Fruit fly (Drosophila melanogaster) whole organism, embryonic: ENCODE results near the gene Kaz-m1.

ENCODE experiments used
- CG10147 ChIP-seq: fragments of 200-800 bp; sonication (Bioruptor generic); optimal IDR thresholded peaks from 2 replicates; lab custom pipeline; 2019; ENCODE audit warnings: missing biosample characterization, mild to moderate bottlenecking, missing genetic modification characterization, moderate library complexity
- CG1024 ChIP-seq: fragments of 200-800 bp; sonication (Bioruptor generic); IDR thresholded peaks from 2 replicates; pipeline ENCODE4 v1.3.6; 2022; ENCODE audit warnings: missing biosample characterization, missing genetic modification characterization
- CG10267 ChIP-seq: fragments of 200-800 bp; sonication (Bioruptor generic); optimal IDR thresholded peaks from 2 replicates; lab custom pipeline; 2018; ENCODE audit warnings: missing biosample characterization, mild to moderate bottlenecking, missing genetic modification characterization, moderate library complexity
- CG11560 ChIP-seq: fragments of 200-800 bp; sonication (Bioruptor generic); IDR thresholded peaks from 3 replicates; pipeline ENCODE4 v1.3.6; 2022; ENCODE audit warnings: missing biosample characterization, missing genetic modification characterization
- CG13123 ChIP-seq: fragments of 200-800 bp; sonication (Bioruptor generic); optimal IDR thresholded peaks from 2 replicates; lab custom pipeline; 2016; ENCODE audit warnings: missing biosample characterization, missing genetic modification characterization
- CG13775 ChIP-seq: fragments of 200-800 bp; sonication (Bioruptor generic); optimal IDR thresholded peaks from 3 replicates; lab custom pipeline; 2017; ENCODE audit warnings: missing biosample characterization, mild to moderate bottlenecking, missing genetic modification characterization
- CG14441 ChIP-seq: fragments of 200-800 bp; sonication (Bioruptor generic); IDR thresholded peaks from 2 replicates; pipeline ENCODE4 v1.3.6; 2022; ENCODE audit warnings: missing biosample characterization, missing genetic modification characterization
- CG14667 ChIP-seq: fragments of 200-800 bp; sonication (Bioruptor generic); IDR thresholded peaks from 2 replicates; pipeline ENCODE4 v1.3.6; 2022; ENCODE audit warnings: missing biosample characterization, missing genetic modification characterization
- CG16815 ChIP-seq: fragments of 200-800 bp; sonication (Bioruptor generic); optimal IDR thresholded peaks from 3 replicates; lab custom pipeline; 2017; ENCODE audit warnings: missing biosample characterization, mild to moderate bottlenecking, missing genetic modification characterization
- CG16863 ChIP-seq: fragments of 200-800 bp; sonication (Bioruptor generic); optimal IDR thresholded peaks from 3 replicates; lab custom pipeline; 2016; ENCODE audit warnings: missing biosample characterization, missing genetic modification characterization
- CG17385 ChIP-seq: fragments of 200-800 bp; sonication (Bioruptor generic); optimal IDR thresholded peaks from 3 replicates; lab custom pipeline; 2018; ENCODE audit warnings: missing biosample characterization, mild to moderate bottlenecking, missing genetic modification characterization
- CG30431 ChIP-seq: fragments of 200-800 bp; sonication (Bioruptor generic); optimal IDR thresholded peaks from 2 replicates; lab custom pipeline; 2017; ENCODE audit warnings: missing biosample characterization, missing genetic modification characterization
- CG3995 ChIP-seq: fragments of 200-800 bp; sonication (Bioruptor generic); optimal IDR thresholded peaks from 3 replicates; lab custom pipeline; 2016; ENCODE audit warnings: missing biosample characterization, missing genetic modification characterization
- CG6654 ChIP-seq: fragments of 200-800 bp; sonication (Bioruptor generic); optimal IDR thresholded peaks from 2 replicates; lab custom pipeline; 2017; ENCODE audit warnings: missing biosample characterization, mild to moderate bottlenecking, missing genetic modification characterization
- CG6689 ChIP-seq: fragments of 200-800 bp; sonication (Bioruptor generic); IDR thresholded peaks from 2 replicates; pipeline ENCODE4 v1.3.6; 2022; ENCODE audit warnings: missing biosample characterization, missing genetic modification characterization
- CG7357 ChIP-seq: fragments of 200-800 bp; sonication (Bioruptor generic); IDR thresholded peaks from 3 replicates; pipeline ENCODE4 v1.3.6; 2022; ENCODE audit warnings: missing biosample characterization, missing genetic modification characterization
- CG7839 ChIP-seq: fragments of 200-800 bp; sonication (Bioruptor generic); optimal IDR thresholded peaks from 3 replicates; lab custom pipeline; 2018; ENCODE audit warnings: missing biosample characterization, mild to moderate bottlenecking, missing genetic modification characterization, moderate library complexity
- CG7963 ChIP-seq: fragments of 200-800 bp; sonication (Bioruptor generic); IDR thresholded peaks from 3 replicates; pipeline ENCODE4 v1.3.6; 2022; ENCODE audit warnings: missing biosample characterization, missing genetic modification characterization; ENCODE audit not compliant: partially characterized antibody
- CG8388 ChIP-seq: fragments of 200-800 bp; sonication (Bioruptor generic); optimal IDR thresholded peaks from 2 replicates; lab custom pipeline; 2019; ENCODE audit warnings: missing biosample characterization, mild to moderate bottlenecking, missing genetic modification characterization, moderate library complexity
- CG8765 ChIP-seq: fragments of 200-800 bp; sonication (Bioruptor generic); IDR thresholded peaks from 2 replicates; pipeline ENCODE4 v1.3.6; 2022; ENCODE audit warnings: missing biosample characterization, missing genetic modification characterization
- CrebB ChIP-seq: fragments of 200-800 bp; sonication (Bioruptor generic); optimal IDR thresholded peaks from 3 replicates; lab custom pipeline; 2018; ENCODE audit warnings: missing biosample characterization, mild to moderate bottlenecking, missing genetic modification characterization
- D19A ChIP-seq: fragments of 200-800 bp; optimal IDR thresholded peaks from 3 replicates; lab custom pipeline; 2019; ENCODE audit warnings: missing biosample characterization, mild to moderate bottlenecking, missing genetic modification characterization, moderate library complexity
- Dfd ChIP-seq, 2 experiments: fragments of >200 bp; optimal IDR thresholded peaks; 2 replicates each; lab custom pipeline; 2017; ENCODE audit warnings: missing biosample characterization in 2 of 2, missing genetic modification characterization in 2 of 2
- Dip3 ChIP-seq: fragments of 200-800 bp; sonication (Bioruptor generic); optimal IDR thresholded peaks from 3 replicates; lab custom pipeline; 2016; ENCODE audit warnings: missing biosample characterization, missing genetic modification characterization
- Drgx ChIP-seq: fragments of 200-800 bp; sonication (Bioruptor generic); IDR thresholded peaks from 2 replicates; pipeline ENCODE4 v1.3.6; 2022; ENCODE audit warnings: missing biosample characterization, missing genetic modification characterization
- HLH3B ChIP-seq: fragments of 200-800 bp; sonication (Bioruptor generic); IDR thresholded peaks from 2 replicates; pipeline ENCODE4 v1.3.6; 2022; ENCODE audit warnings: missing biosample characterization, missing genetic modification characterization
- HLH4C ChIP-seq: fragments of 200-800 bp; sonication (Bioruptor generic); IDR thresholded peaks from 3 replicates; pipeline ENCODE4 v1.3.6; 2022; ENCODE audit warnings: missing biosample characterization, missing genetic modification characterization; ENCODE audit not compliant: partially characterized antibody
- Hmx ChIP-seq: fragments of 200-800 bp; sonication (Bioruptor generic); optimal IDR thresholded peaks from 2 replicates; lab custom pipeline; 2016; ENCODE audit warnings: missing biosample characterization, missing genetic modification characterization
- Max ChIP-seq: fragments of 200-800 bp; sonication (Bioruptor generic); optimal IDR thresholded peaks from 2 replicates; lab custom pipeline; 2016; ENCODE audit warnings: missing biosample characterization, mild to moderate bottlenecking, missing genetic modification characterization
- NC2α ChIP-seq: fragments of 200-800 bp; sonication (Bioruptor generic); optimal IDR thresholded peaks from 2 replicates; lab custom pipeline; 2016; ENCODE audit warnings: missing biosample characterization, missing genetic modification characterization
- NFAT ChIP-seq: fragments of 200-800 bp; sonication (Bioruptor generic); IDR thresholded peaks from 2 replicates; pipeline ENCODE4 v1.3.6; 2022; ENCODE audit warnings: missing biosample characterization, missing genetic modification characterization
- Sry-β ChIP-seq: fragments of 200-800 bp; sonication (Bioruptor generic); optimal IDR thresholded peaks from 2 replicates; lab custom pipeline; 2018; ENCODE audit warnings: missing biosample characterization, mild to moderate bottlenecking, missing genetic modification characterization, moderate library complexity
- Sry-δ ChIP-seq: fragments of 200-800 bp; sonication (Bioruptor generic); optimal IDR thresholded peaks from 2 replicates; lab custom pipeline; 2016; ENCODE audit warnings: missing biosample characterization, missing genetic modification characterization
- bowl ChIP-seq: fragments of 200-800 bp; sonication (Bioruptor generic); IDR thresholded peaks from 2 replicates; pipeline ENCODE4 v1.3.6; 2022; ENCODE audit warnings: missing biosample characterization, missing genetic modification characterization
- bsh ChIP-seq, 2 experiments: fragments of 200-800 bp; sonication (Bioruptor generic); optimal IDR thresholded peaks; 2 replicates each; lab custom pipeline; 2017 to 2018; ENCODE audit warnings: mild to moderate bottlenecking in 2 of 2, missing biosample characterization in 2 of 2, missing genetic modification characterization in 2 of 2, moderate library complexity in 1 of 2
- da ChIP-seq: fragments of 200-800 bp; sonication (Bioruptor generic); optimal IDR thresholded peaks from 2 replicates; lab custom pipeline; 2016; ENCODE audit warnings: missing biosample characterization, missing genetic modification characterization
- danr ChIP-seq: fragments of 200-800 bp; sonication (Bioruptor generic); IDR thresholded peaks from 2 replicates; pipeline ENCODE4 v1.3.6; 2022; ENCODE audit warnings: missing biosample characterization, missing genetic modification characterization
- fd64A ChIP-seq: fragments of 200-800 bp; sonication (Bioruptor generic); optimal IDR thresholded peaks from 3 replicates; lab custom pipeline; 2018; ENCODE audit warnings: missing biosample characterization, mild to moderate bottlenecking, missing genetic modification characterization
- fu2 ChIP-seq: fragments of 200-800 bp; sonication (Bioruptor generic); optimal IDR thresholded peaks from 2 replicates; lab custom pipeline; 2016; ENCODE audit warnings: missing biosample characterization, missing genetic modification characterization
- gcm2 ChIP-seq: fragments of 200-800 bp; sonication (Bioruptor generic); optimal IDR thresholded peaks from 2 replicates; lab custom pipeline; 2016; ENCODE audit warnings: missing biosample characterization, missing genetic modification characterization
- gfzf ChIP-seq: fragments of 200-800 bp; sonication (Bioruptor generic); optimal IDR thresholded peaks from 2 replicates; lab custom pipeline; 2016; ENCODE audit warnings: missing biosample characterization, mild to moderate bottlenecking, missing genetic modification characterization, moderate library complexity
- lbe ChIP-seq: fragments of 200-800 bp; sonication (Bioruptor generic); optimal IDR thresholded peaks from 2 replicates; lab custom pipeline; 2016; ENCODE audit warnings: missing biosample characterization, mild to moderate bottlenecking, missing genetic modification characterization
- psq ChIP-seq: fragments of 200-800 bp; sonication (Bioruptor generic); optimal IDR thresholded peaks from 2 replicates; lab custom pipeline; 2017; ENCODE audit warnings: missing biosample characterization, missing genetic modification characterization
- sens ChIP-seq: fragments of 200-800 bp; sonication (Bioruptor generic); peaks from one replicate; lab custom pipeline; 2016; ENCODE audit warnings: missing biosample characterization, missing genetic modification characterization
- sisA ChIP-seq: fragments of 200-800 bp; sonication (Bioruptor generic); IDR thresholded peaks from 2 replicates; pipeline ENCODE4 v1.3.6; 2022; ENCODE audit warnings: missing biosample characterization, missing genetic modification characterization
- slp2 ChIP-seq: fragments of 200-800 bp; sonication (Bioruptor generic); optimal IDR thresholded peaks from 2 replicates; lab custom pipeline; 2016; ENCODE audit warnings: missing biosample characterization, missing genetic modification characterization
- sob ChIP-seq: fragments of 200-800 bp; sonication (Bioruptor generic); IDR thresholded peaks from 2 replicates; pipeline ENCODE4 v1.3.6; 2022; ENCODE audit warnings: missing biosample characterization, missing genetic modification characterization
- trem ChIP-seq: fragments of 200-800 bp; optimal IDR thresholded peaks from 3 replicates; lab custom pipeline; 2019; ENCODE audit warnings: missing biosample characterization, mild to moderate bottlenecking, missing genetic modification characterization, moderate library complexity
- wor ChIP-seq: fragments of 200-800 bp; sonication (Bioruptor generic); IDR thresholded peaks from 2 replicates; pipeline ENCODE4 v1.3.6; 2022; ENCODE audit warnings: missing biosample characterization, missing genetic modification characterization

Kaz-m1 gene

DNA sequence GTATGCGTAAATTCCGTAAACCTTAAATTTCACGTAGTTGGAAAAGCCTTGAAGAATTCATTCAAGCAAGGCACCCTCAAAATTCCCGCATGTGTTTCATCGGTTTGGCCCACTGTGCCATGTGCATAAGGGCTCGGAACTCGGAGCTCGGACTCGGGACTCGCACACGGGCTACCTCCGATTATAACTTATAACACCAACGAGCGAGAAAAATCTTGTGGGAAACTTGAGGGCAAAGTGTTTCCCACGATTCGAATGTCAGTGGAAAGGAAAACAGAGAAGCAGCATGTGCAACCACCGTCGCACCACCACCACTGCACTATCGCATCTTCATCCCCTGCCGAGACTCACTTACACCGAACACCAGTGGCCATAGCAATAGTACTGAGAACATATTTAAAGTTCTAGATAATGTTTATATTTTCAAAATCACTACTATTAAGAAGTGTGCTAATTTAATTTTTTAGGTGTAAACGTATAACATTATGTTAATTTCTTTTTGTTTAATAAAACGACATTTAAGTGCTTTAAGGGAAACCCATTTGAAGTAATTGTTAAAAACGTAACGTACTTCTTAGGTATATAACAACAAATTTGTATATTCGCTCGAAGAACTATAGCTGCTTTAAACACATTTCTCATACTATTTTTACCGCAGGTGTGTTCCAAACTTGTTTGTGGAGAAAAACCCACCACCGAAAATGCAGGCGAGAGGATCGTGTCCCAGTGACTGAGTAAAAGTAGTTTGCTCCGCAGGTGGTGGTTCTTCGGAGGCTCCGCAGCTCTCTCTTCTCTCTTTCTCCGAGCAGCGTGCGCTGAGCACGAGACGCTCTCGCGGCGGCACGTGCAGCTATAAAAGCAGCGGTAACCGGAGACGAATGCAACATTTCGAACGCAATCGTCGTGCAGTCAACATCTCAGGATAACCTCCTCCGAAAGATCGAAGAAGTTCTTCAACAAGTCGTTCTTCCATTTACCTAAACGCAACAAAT is 21.9 kb downstream of the Kaz-m1 start (continued):
- TF ChIP-seq CG14667 (GFP tag; lab: Robert Waterston, UW), result 0 out of 2 replicates have a peak, but pooled peaks have one; percentile 27
- no peak for TF ChIP-seq Dip3 (GFP tag; lab: Kevin White, UChicago)
- TF ChIP-seq CG10267, result peak; percentile 96
- TF ChIP-seq NC2α (GFP tag; lab: Kevin White, UChicago), result peak; percentile 12
- peak; percentile 22 for TF ChIP-seq da (GFP tag; lab: Kevin White, UChicago)
- TF ChIP-seq Dfd (GFP tag; optimal IDR thresholded peaks at IDR 0.05; lab: Kevin White, UChicago), result no peak
- 0 out of 2 replicates have a peak, but pooled peaks have one; percentile 48 for TF ChIP-seq wor (GFP tag; lab: Robert Waterston, UW)
- TF ChIP-seq slp2 (GFP tag; lab: Kevin White, UChicago), result peak; percentile 73
- peak; percentile 84 to 96 for TF ChIP-seq bsh (GFP tag; optimal IDR thresholded peaks at IDR 0.05; lab: Kevin White, UChicago)
- no peak for TF ChIP-seq Sry-δ (GFP tag; lab: Kevin White, UChicago)
- TF ChIP-seq CG7963, result no peak
- no peak for TF ChIP-seq gfzf (GFP tag; lab: Kevin White, UChicago)
- TF ChIP-seq CG30431 (GFP tag; lab: Kevin White, UChicago), result peak; percentile 86
- 0 out of 2 replicates have a peak, but pooled peaks have one; percentile 24 for TF ChIP-seq sob (GFP tag; lab: Robert Waterston, UW)
- TF ChIP-seq fu2 (GFP tag; lab: Kevin White, UChicago), result no peak
- peak; percentile 94 for TF ChIP-seq CG16815 (GFP tag; lab: Kevin White, UChicago)
- peak; percentile 91 for TF ChIP-seq CG13775 (GFP tag; lab: Kevin White, UChicago)
- peak; percentile 62 for TF ChIP-seq HLH3B (GFP tag; lab: Robert Waterston, UW)
- peak; percentile 66 for TF ChIP-seq Sry-β
- TF ChIP-seq CG11560, result no peak
- no peak for TF ChIP-seq CG14441 (GFP tag; lab: Robert Waterston, UW)
- TF ChIP-seq psq (GFP tag; lab: Kevin White, UChicago), result peak; percentile 65
- TF ChIP-seq D19A, result peak; percentile 96
- TF ChIP-seq CG6689, result peak; percentile 80
- TF ChIP-seq CG13123, result peak; percentile 68
- TF ChIP-seq bowl (GFP tag; lab: Robert Waterston, UW), result no peak
- peak; percentile 40 for TF ChIP-seq Max (GFP tag; lab: Kevin White, UChicago)
- TF ChIP-seq CG3995 (GFP tag; lab: Kevin White, UChicago), result no peak
- TF ChIP-seq fd64A (GFP tag; lab: Kevin White, UChicago), result peak; percentile 84
- peak; percentile 48 for TF ChIP-seq CG8765 (GFP tag; lab: Robert Waterston, UW)
- TF ChIP-seq CG7357 (GFP tag; lab: Robert Waterston, UW), result peak; percentile 44; the same call in 1 of the 3 replicates
- no peak for TF ChIP-seq NFAT
- TF ChIP-seq Drgx (GFP tag; lab: Robert Waterston, UW), result peak; percentile 25; the same call in 1 of the 2 replicates
- TF ChIP-seq CG7839 (tag; lab: Kevin White, UChicago), result peak; percentile 91
- TF ChIP-seq CG16863 (GFP tag; lab: Kevin White, UChicago), result peak; percentile 68
- peak; percentile 96 for TF ChIP-seq trem (tag; lab: Kevin White, UChicago)
- TF ChIP-seq CG1024 (GFP tag; lab: Robert Waterston, UW), result peak; percentile 15; the same call in 1 of the 2 replicates
- TF ChIP-seq CG10147, result peak; percentile 71
- TF ChIP-seq gcm2 (GFP tag; lab: Kevin White, UChicago), result peak; percentile 42
- peak; percentile 99 for TF ChIP-seq sens
- peak; percentile 71 for TF ChIP-seq lbe (GFP tag; lab: Kevin White, UChicago)
- TF ChIP-seq CG17385 (GFP tag; lab: Kevin White, UChicago), result peak; percentile 87
- peak; percentile 95 for TF ChIP-seq CG8388
- no peak for TF ChIP-seq HLH4C (GFP tag; lab: Robert Waterston, UW)
- TF ChIP-seq Hmx (GFP tag; lab: Kevin White, UChicago), result no peak
- TF ChIP-seq danr (GFP tag; lab: Robert Waterston, UW), result no peak
- TF ChIP-seq CrebB (tag; lab: Kevin White, UChicago), result peak; percentile 59
- peak; percentile 53; the same call in 1 of the 2 replicates for TF ChIP-seq sisA
- TF ChIP-seq CG6654 (GFP tag; lab: Kevin White, UChicago), result peak; percentile 68
